Fruit fly (Drosophila melanogaster) whole organism, embryonic: Measurements from ENCODE around the gene CG14971.

ENCODE experiments used
- CG10147 ChIP-seq: fragments of 200-800 bp; sonication (Bioruptor generic); optimal IDR thresholded peaks from 2 replicates; lab custom pipeline; 2019; ENCODE audit warnings: missing biosample characterization, mild to moderate bottlenecking, missing genetic modification characterization, moderate library complexity
- CG10431 ChIP-seq: fragments of 200-800 bp; sonication (Bioruptor generic); optimal IDR thresholded peaks from 3 replicates; lab custom pipeline; 2018; ENCODE audit warnings: missing biosample characterization, mild to moderate bottlenecking, missing genetic modification characterization
- CG14667 ChIP-seq: fragments of 200-800 bp; sonication (Bioruptor generic); IDR thresholded peaks from 2 replicates; pipeline ENCODE4 v1.3.6; 2022; ENCODE audit warnings: missing biosample characterization, missing genetic modification characterization
- CG17359 ChIP-seq: fragments of 200-800 bp; sonication (Bioruptor generic); optimal IDR thresholded peaks from 3 replicates; lab custom pipeline; 2018; ENCODE audit warnings: missing biosample characterization, mild to moderate bottlenecking, missing genetic modification characterization, moderate library complexity
- CG17361 ChIP-seq: fragments of 200-800 bp; sonication (Bioruptor generic); IDR thresholded peaks from 3 replicates; pipeline ENCODE4 v1.3.6; 2022; ENCODE audit warnings: missing biosample characterization, missing genetic modification characterization
- CG18011 ChIP-seq: fragments of 200-800 bp; sonication (Bioruptor generic); optimal IDR thresholded peaks from 2 replicates; lab custom pipeline; 2017; ENCODE audit warnings: missing biosample characterization, missing genetic modification characterization, mild to moderate bottlenecking, moderate library complexity, missing genotype
- CG18476 ChIP-seq: fragments of 200-800 bp; sonication (Bioruptor generic); optimal IDR thresholded peaks from 2 replicates; lab custom pipeline; 2016; ENCODE audit warnings: missing biosample characterization, mild to moderate bottlenecking, missing genetic modification characterization
- CG3065 ChIP-seq: fragments of 200-800 bp; sonication (Bioruptor generic); optimal IDR thresholded peaks from 2 replicates; lab custom pipeline; 2016; ENCODE audit warnings: missing biosample characterization, missing genetic modification characterization
- CG3847 ChIP-seq: fragments of 200-800 bp; sonication (Bioruptor generic); IDR thresholded peaks from 2 replicates; pipeline ENCODE4 v1.3.6; 2022; ENCODE audit warnings: missing biosample characterization, missing genetic modification characterization
- CG43689 ChIP-seq: fragments of 200-800 bp; sonication (Bioruptor generic); IDR thresholded peaks from 2 replicates; pipeline ENCODE4 v1.3.6; 2022; ENCODE audit warnings: missing biosample characterization, missing genetic modification characterization
- CG6654 ChIP-seq: fragments of 200-800 bp; sonication (Bioruptor generic); optimal IDR thresholded peaks from 2 replicates; lab custom pipeline; 2017; ENCODE audit warnings: missing biosample characterization, mild to moderate bottlenecking, missing genetic modification characterization
- CG7357 ChIP-seq: fragments of 200-800 bp; sonication (Bioruptor generic); IDR thresholded peaks from 3 replicates; pipeline ENCODE4 v1.3.6; 2022; ENCODE audit warnings: missing biosample characterization, missing genetic modification characterization
- CG8388 ChIP-seq: fragments of 200-800 bp; sonication (Bioruptor generic); optimal IDR thresholded peaks from 2 replicates; lab custom pipeline; 2019; ENCODE audit warnings: missing biosample characterization, mild to moderate bottlenecking, missing genetic modification characterization, moderate library complexity
- CG8478 ChIP-seq: fragments of >200 bp; optimal IDR thresholded peaks from 2 replicates; lab custom pipeline; 2018
- CG9727 ChIP-seq: fragments of 200-800 bp; sonication (Bioruptor generic); optimal IDR thresholded peaks from 3 replicates; lab custom pipeline; 2017; ENCODE audit warnings: missing biosample characterization, mild to moderate bottlenecking, missing genetic modification characterization
- CG9797 ChIP-seq: fragments of 200-800 bp; sonication (Bioruptor generic); optimal IDR thresholded peaks from 3 replicates; lab custom pipeline; 2018; ENCODE audit warnings: missing biosample characterization, mild to moderate bottlenecking, missing genetic modification characterization
- Chrac-16 ChIP-seq: fragments of 200-800 bp; sonication (Bioruptor generic); optimal IDR thresholded peaks from 3 replicates; lab custom pipeline; 2016; ENCODE audit warnings: missing biosample characterization, missing genetic modification characterization
- Dll ChIP-seq: fragments of 200-800 bp; sonication (Bioruptor generic); IDR thresholded peaks from 4 replicates; pipeline ENCODE4 v1.3.6; 2022; ENCODE audit warnings: missing biosample characterization, missing genetic modification characterization; ENCODE audit not compliant: partially characterized antibody
- Doc3 ChIP-seq: fragments of 200-800 bp; sonication (Bioruptor generic); IDR thresholded peaks from 3 replicates; pipeline ENCODE4 v1.3.6; 2022; ENCODE audit warnings: missing biosample characterization, missing genetic modification characterization; ENCODE audit not compliant: partially characterized antibody
- Dp ChIP-seq: fragments of 200-800 bp; sonication (Bioruptor generic); optimal IDR thresholded peaks from 2 replicates; lab custom pipeline; 2018; ENCODE audit warnings: missing biosample characterization, mild to moderate bottlenecking, missing genetic modification characterization, moderate library complexity
- ERR ChIP-seq: fragments of 200-800 bp; sonication (Bioruptor generic); optimal IDR thresholded peaks from 2 replicates; lab custom pipeline; 2016; ENCODE audit warnings: missing biosample characterization, missing genetic modification characterization
- Ets65A ChIP-seq: fragments of 200-800 bp; sonication (Bioruptor generic); peaks from one replicate; lab custom pipeline; 2016; ENCODE audit warnings: missing biosample characterization, missing genetic modification characterization
- Fer3 ChIP-seq: fragments of 200-800 bp; sonication (Bioruptor generic); optimal IDR thresholded peaks from 2 replicates; lab custom pipeline; 2018; ENCODE audit warnings: missing biosample characterization, mild to moderate bottlenecking, missing genetic modification characterization, moderate library complexity
- HLH54F ChIP-seq: fragments of 200-800 bp; sonication (Bioruptor generic); optimal IDR thresholded peaks from 3 replicates; lab custom pipeline; 2016; ENCODE audit warnings: missing biosample characterization, missing genetic modification characterization
- Lim3 ChIP-seq: fragments of 200-800 bp; sonication (Bioruptor generic); IDR thresholded peaks from 2 replicates; pipeline ENCODE4 v1.3.6; 2022; ENCODE audit warnings: missing biosample characterization, missing genetic modification characterization
- Max ChIP-seq: fragments of 200-800 bp; sonication (Bioruptor generic); optimal IDR thresholded peaks from 2 replicates; lab custom pipeline; 2016; ENCODE audit warnings: missing biosample characterization, mild to moderate bottlenecking, missing genetic modification characterization
- Oaz ChIP-seq: fragments of 200-800 bp; sonication (Bioruptor generic); IDR thresholded peaks from 2 replicates; pipeline ENCODE4 v1.3.6; 2022; ENCODE audit warnings: missing biosample characterization, missing genetic modification characterization
- Pdp1 ChIP-seq, 2 experiments: fragments of 200-800 bp; sonication (Bioruptor generic); optimal IDR thresholded peaks; 3 replicates each; lab custom pipeline; 2016; ENCODE audit warnings: missing biosample characterization in 2 of 2, missing genetic modification characterization in 2 of 2, mild to moderate bottlenecking in 1 of 2, moderate library complexity in 1 of 2
- Scr ChIP-seq: fragments of 200-800 bp; sonication (Bioruptor generic); IDR thresholded peaks from 2 replicates; pipeline ENCODE4 v1.3.6; 2022; ENCODE audit warnings: missing biosample characterization, missing genetic modification characterization; ENCODE audit not compliant: partially characterized antibody
- ac ChIP-seq: fragments of 200-800 bp; sonication (Bioruptor generic); optimal IDR thresholded peaks from 3 replicates; lab custom pipeline; 2017; ENCODE audit warnings: missing biosample characterization, mild to moderate bottlenecking, missing genetic modification characterization
- ase ChIP-seq: fragments of 200-800 bp; sonication (Bioruptor generic); IDR thresholded peaks from 3 replicates; pipeline ENCODE4 v1.3.6; 2022; ENCODE audit warnings: missing biosample characterization, missing genetic modification characterization
- ash1 ChIP-seq: fragments of 200-800 bp; sonication (Bioruptor generic); optimal IDR thresholded peaks from 2 replicates; lab custom pipeline; 2018; ENCODE audit warnings: missing biosample characterization, mild to moderate bottlenecking, missing genetic modification characterization
- bcd ChIP-seq: fragments of 200-800 bp; sonication (Bioruptor generic); optimal IDR thresholded peaks from 2 replicates; lab custom pipeline; 2017; ENCODE audit warnings: missing biosample characterization, mild to moderate bottlenecking, missing genetic modification characterization
- bigmax ChIP-seq: fragments of 200-800 bp; sonication (Bioruptor generic); optimal IDR thresholded peaks from 2 replicates; lab custom pipeline; 2018; ENCODE audit warnings: missing biosample characterization, mild to moderate bottlenecking, missing genetic modification characterization
- cas ChIP-seq: fragments of 200-800 bp; sonication (Bioruptor generic); IDR thresholded peaks from 2 replicates; pipeline ENCODE4 v1.3.6; 2022; ENCODE audit warnings: missing biosample characterization, missing genetic modification characterization
- ci ChIP-seq: fragments of 200-800 bp; sonication (Bioruptor generic); IDR thresholded peaks from 3 replicates; pipeline ENCODE4 v1.3.6; 2022; ENCODE audit warnings: missing biosample characterization, missing genetic modification characterization
- crol ChIP-seq: fragments of 200-800 bp; sonication (Bioruptor generic); IDR thresholded peaks from 2 replicates; pipeline ENCODE4 v1.3.6; 2022; ENCODE audit warnings: missing biosample characterization, missing genetic modification characterization
- danr ChIP-seq: fragments of 200-800 bp; sonication (Bioruptor generic); IDR thresholded peaks from 2 replicates; pipeline ENCODE4 v1.3.6; 2022; ENCODE audit warnings: missing biosample characterization, missing genetic modification characterization
- dmrt11E ChIP-seq: fragments of 200-800 bp; sonication (Bioruptor generic); optimal IDR thresholded peaks from 3 replicates; lab custom pipeline; 2018; ENCODE audit warnings: missing biosample characterization, mild to moderate bottlenecking, missing genetic modification characterization, moderate library complexity
- esg ChIP-seq: fragments of 200-800 bp; sonication (Bioruptor generic); conservative IDR thresholded peaks from 2 replicates; pipeline ENCODE4 v1.3.6; 2022; ENCODE audit warnings: missing biosample characterization, missing genetic modification characterization
- hb ChIP-seq: fragments of 200-800 bp; sonication (Bioruptor generic); IDR thresholded peaks from 3 replicates; pipeline ENCODE4 v1.3.6; 2022; ENCODE audit warnings: missing biosample characterization, missing genetic modification characterization; ENCODE audit not compliant: partially characterized antibody
- hbn ChIP-seq: fragments of 200-800 bp; sonication (Bioruptor generic); IDR thresholded peaks from 2 replicates; pipeline ENCODE4 v1.3.6; 2022; ENCODE audit warnings: missing biosample characterization, missing genetic modification characterization; ENCODE audit not compliant: partially characterized antibody
- hkb ChIP-seq, 2 experiments: fragments of 200-800 bp in 1 of 2; fragments of >200 bp in 1 of 2; sonication (Bioruptor generic) in 1 of 2; IDR thresholded peaks in 1 of 2; optimal IDR thresholded peaks in 1 of 2; 2 replicates each; pipeline versions ENCODE4 v1.3.6 to Lab custom; 2017 to 2022; ENCODE audit warnings: missing biosample characterization in 1 of 2, missing genetic modification characterization in 1 of 2
- ind ChIP-seq: fragments of 200-800 bp; sonication (Bioruptor generic); optimal IDR thresholded peaks from 3 replicates; lab custom pipeline; 2016; ENCODE audit warnings: missing biosample characterization, missing genetic modification characterization
- lbe ChIP-seq: fragments of 200-800 bp; sonication (Bioruptor generic); optimal IDR thresholded peaks from 2 replicates; lab custom pipeline; 2016; ENCODE audit warnings: missing biosample characterization, mild to moderate bottlenecking, missing genetic modification characterization
- onecut ChIP-seq: fragments of 200-800 bp; sonication (Bioruptor generic); IDR thresholded peaks from 2 replicates; pipeline ENCODE4 v1.3.6; 2022; ENCODE audit warnings: missing biosample characterization, missing genetic modification characterization
- shn ChIP-seq: fragments of 200-800 bp; sonication (Bioruptor generic); optimal IDR thresholded peaks from 3 replicates; lab custom pipeline; 2016; ENCODE audit warnings: missing biosample characterization, missing genetic modification characterization
- sima ChIP-seq: fragments of 200-800 bp; sonication (Bioruptor generic); optimal IDR thresholded peaks from 2 replicates; lab custom pipeline; 2016; ENCODE audit warnings: missing biosample characterization, missing genetic modification characterization
- sob ChIP-seq: fragments of 200-800 bp; sonication (Bioruptor generic); IDR thresholded peaks from 2 replicates; pipeline ENCODE4 v1.3.6; 2022; ENCODE audit warnings: missing biosample characterization, missing genetic modification characterization
- stwl ChIP-seq: fragments of 200-800 bp; sonication (Bioruptor generic); optimal IDR thresholded peaks from 3 replicates; lab custom pipeline; 2018; ENCODE audit warnings: missing biosample characterization, mild to moderate bottlenecking, missing genetic modification characterization, moderate library complexity
- zfh1 ChIP-seq: fragments of 200-800 bp; sonication (Bioruptor generic); IDR thresholded peaks from 3 replicates; pipeline ENCODE4 v1.3.6; 2022; ENCODE audit warnings: missing biosample characterization, missing genetic modification characterization

Gene CG14971

DNA sequence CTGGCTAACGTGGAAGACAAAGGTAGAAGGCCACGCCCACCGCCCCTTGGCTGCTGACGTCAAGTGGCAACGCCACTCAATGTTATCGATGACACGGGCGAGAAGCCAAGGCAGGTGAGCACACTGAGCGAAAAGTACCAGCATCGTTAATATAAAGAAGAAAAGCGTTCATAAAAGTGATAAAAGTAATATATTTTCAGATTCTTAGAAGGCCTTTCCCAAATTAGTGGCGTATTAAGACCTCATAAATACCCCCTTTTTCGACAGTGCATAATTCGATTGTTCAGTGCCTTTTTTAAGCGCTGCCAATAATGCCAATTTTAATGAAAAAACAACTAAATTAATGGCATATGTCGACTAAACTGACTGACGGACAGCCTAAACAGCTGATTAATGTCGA lies 21.4 kb downstream of the CG14971 start (continued):
- TF ChIP-seq shn (GFP tag; lab: Kevin White, UChicago), result no peak
- no peak for TF ChIP-seq Doc3 (GFP tag; lab: Robert Waterston, UW)
- TF ChIP-seq ind, result no peak
- no peak for TF ChIP-seq hb (GFP tag; lab: Robert Waterston, UW)
- no peak for TF ChIP-seq ase (GFP tag; lab: Robert Waterston, UW)
- no peak for TF ChIP-seq Scr
- TF ChIP-seq CG8388 (GFP tag; lab: Kevin White, UChicago), result peak; percentile 40
- TF ChIP-seq CG9727 (GFP tag; lab: Kevin White, UChicago), result peak; percentile 69
- no peak for TF ChIP-seq hkb (optimal IDR thresholded peaks at IDR 0.05; lab: Kevin White, UChicago)
- no peak; the same call in 1 of the 2 replicates for TF ChIP-seq hkb (GFP tag; IDR thresholded peaks at IDR 0.05; lab: Robert Waterston, UW)
- TF ChIP-seq CG8478 (lab: Kevin White, UChicago), result no peak
- no peak for TF ChIP-seq Max (GFP tag; lab: Kevin White, UChicago)
- TF ChIP-seq dmrt11E (tag; lab: Kevin White, UChicago), result peak; percentile 44
- no peak for TF ChIP-seq CG14667 (GFP tag; lab: Robert Waterston, UW)
- TF ChIP-seq hbn (GFP tag; lab: Robert Waterston, UW), result no peak
- TF ChIP-seq Dll (GFP tag; lab: Robert Waterston, UW), result no peak
- TF ChIP-seq ci (GFP tag; lab: Robert Waterston, UW), result peak; percentile 70; the same call in 2 of the 3 replicates
- no peak for TF ChIP-seq ash1 (GFP tag; lab: Kevin White, UChicago)
- no peak for TF ChIP-seq onecut
- TF ChIP-seq Pdp1 (GFP tag; optimal IDR thresholded peaks at IDR 0.05; lab: Kevin White, UChicago), result peak in 1 of 2 experiments; percentile 7
- TF ChIP-seq Chrac-16 (GFP tag; lab: Kevin White, UChicago), result peak; percentile 0
- TF ChIP-seq CG9797 (GFP tag; lab: Kevin White, UChicago), result no peak
- TF ChIP-seq CG43689 (GFP tag; lab: Robert Waterston, UW), result no peak
- TF ChIP-seq CG10147 (GFP tag; lab: Kevin White, UChicago), result no peak
- TF ChIP-seq CG7357 (GFP tag; lab: Robert Waterston, UW), result no peak
- TF ChIP-seq CG3847 (GFP tag; lab: Robert Waterston, UW), result peak; percentile 52
- TF ChIP-seq Lim3, result 0 out of 2 replicates have a peak, but pooled peaks have one; percentile 11
- no peak for TF ChIP-seq CG18476 (GFP tag; lab: Kevin White, UChicago)
- no peak for TF ChIP-seq Fer3 (tag; lab: Kevin White, UChicago)
- no peak for TF ChIP-seq CG17361 (GFP tag; lab: Robert Waterston, UW)
- TF ChIP-seq CG6654 (GFP tag; lab: Kevin White, UChicago), result no peak
- no peak for TF ChIP-seq bigmax (GFP tag; lab: Kevin White, UChicago)
- no peak for TF ChIP-seq ac (GFP tag; lab: Kevin White, UChicago)
- TF ChIP-seq cas, result no peak
- TF ChIP-seq danr (GFP tag; lab: Robert Waterston, UW), result no peak
- TF ChIP-seq ERR (GFP tag; lab: Kevin White, UChicago), result no peak
- no peak for TF ChIP-seq crol (GFP tag; lab: Robert Waterston, UW)
- TF ChIP-seq sob (GFP tag; lab: Robert Waterston, UW), result no peak
- 0 out of 2 replicates have a peak, but pooled peaks have one; percentile 31 for TF ChIP-seq Oaz (GFP tag; lab: Robert Waterston, UW)
- peak; percentile 42 for TF ChIP-seq esg (GFP tag; lab: Robert Waterston, UW)
- no peak for TF ChIP-seq sima (GFP tag; lab: Kevin White, UChicago)
- TF ChIP-seq Dp (GFP tag; lab: Kevin White, UChicago), result no peak
- TF ChIP-seq CG3065 (GFP tag; lab: Kevin White, UChicago), result no peak
- no peak for TF ChIP-seq CG18011 (GFP tag; lab: Kevin White, UChicago)
- no peak for TF ChIP-seq CG10431
- no peak for TF ChIP-seq stwl (tag; lab: Kevin White, UChicago)
- TF ChIP-seq CG17359 (tag; lab: Kevin White, UChicago), result no peak
- TF ChIP-seq lbe (GFP tag; lab: Kevin White, UChicago), result no peak
- peak; percentile 23 for TF ChIP-seq HLH54F (GFP tag; lab: Kevin White, UChicago)
- no peak for TF ChIP-seq bcd (GFP tag; lab: Kevin White, UChicago)
- TF ChIP-seq Ets65A (GFP tag; lab: Kevin White, UChicago), result no peak
- no peak for TF ChIP-seq zfh1 (GFP tag; lab: Robert Waterston, UW)
